Worm (Caenorhabditis elegans) whole organism, late embryonic: ENCODE data around the gene sel-13.

ENCODE experiments used
- C38D4.7 ChIP-seq: fragments of 200-800 bp; sonication (Bioruptor generic); optimal IDR thresholded peaks from 2 replicates; lab custom pipeline; 2018; ENCODE audit warnings: mild to moderate bottlenecking, missing genetic modification characterization, moderate library complexity, missing compliant biosample characterization
- F13H6.1 ChIP-seq: sonication (generic microtip); optimal IDR thresholded peaks from 2 replicates; lab custom pipeline; 2016; ENCODE audit warnings: missing genetic modification characterization, missing compliant biosample characterization
- K02D7.2 ChIP-seq: sonication (generic microtip); optimal IDR thresholded peaks from 2 replicates; lab custom pipeline; 2017; ENCODE audit warnings: mild to moderate bottlenecking, missing genetic modification characterization, missing compliant biosample characterization
- T23F11.4 ChIP-seq: fragments of 200-800 bp; sonication (Bioruptor generic); optimal IDR thresholded peaks from 2 replicates; lab custom pipeline; 2018; ENCODE audit warnings: mild to moderate bottlenecking, missing genetic modification characterization, missing compliant biosample characterization
- ahr-1 ChIP-seq: sonication (generic microtip); optimal IDR thresholded peaks from 2 replicates; lab custom pipeline; 2016; ENCODE audit warnings: missing genetic modification characterization, missing compliant biosample characterization
- ama-1 ChIP-seq: fragments of 150-350 bp; optimal IDR thresholded peaks from 2 replicates; lab custom pipeline; 2014
- ceh-14 ChIP-seq: sonication (generic microtip); optimal IDR thresholded peaks from 2 replicates; lab custom pipeline; 2016; ENCODE audit warnings: missing genotype, missing genetic modification characterization, missing compliant biosample characterization
- ceh-18 ChIP-seq: sonication (generic microtip); optimal IDR thresholded peaks from 2 replicates; lab custom pipeline; 2016; ENCODE audit warnings: missing genetic modification characterization, missing compliant biosample characterization
- ceh-2 ChIP-seq: sonication (generic microtip); optimal IDR thresholded peaks from 2 replicates; lab custom pipeline; 2016; ENCODE audit warnings: missing genotype, missing genetic modification characterization, missing compliant biosample characterization
- ceh-22 ChIP-seq: sonication (generic microtip); optimal IDR thresholded peaks from 2 replicates; lab custom pipeline; 2017; ENCODE audit warnings: missing biosample characterization, missing genetic modification characterization
- ceh-30 ChIP-seq: fragments of 150-350 bp; optimal IDR thresholded peaks from 2 replicates; lab custom pipeline; 2014; ENCODE audit warnings: missing biosample characterization, missing genetic modification characterization
- ceh-31 ChIP-seq: sonication (generic microtip); optimal IDR thresholded peaks from 2 replicates; lab custom pipeline; 2016; ENCODE audit warnings: missing genetic modification characterization, missing compliant biosample characterization
- ceh-34 ChIP-seq: sonication (generic microtip); optimal IDR thresholded peaks from 2 replicates; lab custom pipeline; 2016; ENCODE audit warnings: mild to moderate bottlenecking, missing genetic modification characterization, missing compliant biosample characterization
- ceh-45 ChIP-seq: fragments of 200-800 bp; sonication (Bioruptor generic); IDR thresholded peaks from 2 replicates; pipeline ENCODE4 v1.3.6; 2022; ENCODE audit warnings: missing genetic modification reagents, missing genetic modification characterization, missing compliant biosample characterization
- ceh-6 ChIP-seq: fragments of 200-800 bp; sonication (Bioruptor generic); optimal IDR thresholded peaks from 2 replicates; lab custom pipeline; 2018; ENCODE audit warnings: mild to moderate bottlenecking, missing genetic modification characterization, missing compliant biosample characterization
- ceh-9 ChIP-seq: sonication (generic microtip); optimal IDR thresholded peaks from 2 replicates; lab custom pipeline; 2016; ENCODE audit warnings: mild to moderate bottlenecking, missing genetic modification characterization, inconsistent platforms, missing compliant biosample characterization
- che-1 ChIP-seq: sonication (generic microtip); optimal IDR thresholded peaks from 2 replicates; lab custom pipeline; 2016; ENCODE audit warnings: mild to moderate bottlenecking, missing genetic modification characterization, missing compliant biosample characterization
- dmd-4 ChIP-seq: sonication (generic microtip); optimal IDR thresholded peaks from 2 replicates; lab custom pipeline; 2016; ENCODE audit warnings: borderline replicate concordance, missing genetic modification characterization, missing compliant biosample characterization
- elt-2 ChIP-seq: sonication (generic microtip); optimal IDR thresholded peaks from 2 replicates; lab custom pipeline; 2016; ENCODE audit warnings: missing genetic modification reagents, missing genetic modification characterization, missing compliant biosample characterization
- elt-4 ChIP-seq: sonication (generic microtip); optimal IDR thresholded peaks from 2 replicates; lab custom pipeline; 2016; ENCODE audit warnings: missing genetic modification characterization, missing compliant biosample characterization
- fax-1 ChIP-seq: sonication (generic microtip); optimal IDR thresholded peaks from 2 replicates; lab custom pipeline; 2016; ENCODE audit warnings: missing genotype, missing genetic modification characterization, missing compliant biosample characterization
- fkh-10 ChIP-seq: fragments of 150-350 bp; optimal IDR thresholded peaks from 2 replicates; lab custom pipeline; 2014; ENCODE audit warnings: missing biosample characterization, missing genetic modification reagents, missing genetic modification characterization
- fkh-6 ChIP-seq: sonication (generic microtip); optimal IDR thresholded peaks from 2 replicates; lab custom pipeline; 2016; ENCODE audit warnings: missing genetic modification characterization, missing compliant biosample characterization
- hlh-15 ChIP-seq: sonication (generic microtip); optimal IDR thresholded peaks from 2 replicates; lab custom pipeline; 2016; ENCODE audit warnings: missing genetic modification characterization, missing compliant biosample characterization
- hlh-30 ChIP-seq: sonication (generic microtip); optimal IDR thresholded peaks from 2 replicates; lab custom pipeline; 2017; ENCODE audit warnings: antibody characterized with exemption, missing genetic modification characterization, missing compliant biosample characterization; ENCODE audit not compliant: insufficient read depth
- hlh-6 ChIP-seq: sonication (generic microtip); optimal IDR thresholded peaks from 2 replicates; lab custom pipeline; 2016; ENCODE audit warnings: missing genotype, missing genetic modification characterization, missing compliant biosample characterization
- lim-6 ChIP-seq: sonication (generic microtip); optimal IDR thresholded peaks from 2 replicates; lab custom pipeline; 2016; ENCODE audit warnings: missing genetic modification characterization, missing compliant biosample characterization
- lin-11 ChIP-seq: fragments of 200-800 bp; sonication (Bioruptor generic); optimal IDR thresholded peaks from 2 replicates; lab custom pipeline; 2018; ENCODE audit warnings: mild to moderate bottlenecking, missing genetic modification characterization, missing compliant biosample characterization
- madf-2 ChIP-seq: sonication (generic microtip); optimal IDR thresholded peaks from 2 replicates; lab custom pipeline; 2017; ENCODE audit warnings: missing genetic modification characterization, missing compliant biosample characterization
- mec-3 ChIP-seq: sonication (generic microtip); optimal IDR thresholded peaks from 2 replicates; lab custom pipeline; 2016; ENCODE audit warnings: borderline replicate concordance, missing genetic modification characterization, missing compliant biosample characterization
- nfya-1 ChIP-seq: sonication (generic microtip); optimal IDR thresholded peaks from 2 replicates; lab custom pipeline; 2017; ENCODE audit warnings: missing genetic modification characterization, mild to moderate bottlenecking, missing compliant biosample characterization, antibody characterized with exemption, moderate library complexity
- nhr-11 ChIP-seq: fragments of 150-350 bp; optimal IDR thresholded peaks from 2 replicates; lab custom pipeline; 2014; ENCODE audit warnings: missing biosample characterization, missing genetic modification characterization
- nhr-232 ChIP-seq: sonication (generic microtip); optimal IDR thresholded peaks from 2 replicates; lab custom pipeline; 2016; ENCODE audit warnings: missing genetic modification characterization, missing compliant biosample characterization
- npax-4 ChIP-seq: sonication (generic microtip); optimal IDR thresholded peaks from 2 replicates; lab custom pipeline; 2016; ENCODE audit warnings: missing genetic modification characterization, missing compliant biosample characterization
- pag-3 ChIP-seq: sonication (generic microtip); optimal IDR thresholded peaks from 2 replicates; lab custom pipeline; 2016; ENCODE audit warnings: missing compliant biosample characterization, missing genetic modification characterization, borderline replicate concordance
- pat-9 ChIP-seq: fragments of 200-800 bp; sonication (Bioruptor generic); optimal IDR thresholded peaks from 2 replicates; lab custom pipeline; 2018; ENCODE audit warnings: mild to moderate bottlenecking, missing genetic modification characterization, moderate library complexity, missing compliant biosample characterization
- pha-2 ChIP-seq: sonication (generic microtip); optimal IDR thresholded peaks from 2 replicates; lab custom pipeline; 2017; ENCODE audit warnings: mild to moderate bottlenecking, missing genetic modification characterization, missing compliant biosample characterization
- pqm-1 ChIP-seq: sonication (generic microtip); optimal IDR thresholded peaks from 2 replicates; lab custom pipeline; 2016; ENCODE audit warnings: missing genetic modification characterization, missing compliant biosample characterization
- pros-1 ChIP-seq: fragments of 150-350 bp; optimal IDR thresholded peaks from 2 replicates; lab custom pipeline; 2014; ENCODE audit warnings: missing biosample characterization, missing genetic modification reagents, missing genetic modification characterization
- ref-2 ChIP-seq: sonication (generic microtip); optimal IDR thresholded peaks from 2 replicates; lab custom pipeline; 2016; ENCODE audit warnings: missing genetic modification characterization, missing compliant biosample characterization
- sdc-2 ChIP-seq: sonication (generic microtip); optimal IDR thresholded peaks from 2 replicates; lab custom pipeline; 2016; ENCODE audit warnings: missing genotype, missing genetic modification characterization, missing compliant biosample characterization
- sox-2 ChIP-seq: fragments of 200-800 bp; sonication (Bioruptor generic); IDR thresholded peaks from 2 replicates; pipeline ENCODE4 v1.3.6; 2022; ENCODE audit warnings: missing genetic modification reagents, missing genetic modification characterization, missing compliant biosample characterization
- sox-4 ChIP-seq: sonication (generic microtip); optimal IDR thresholded peaks from 2 replicates; lab custom pipeline; 2017; ENCODE audit warnings: mild to moderate bottlenecking, missing genetic modification characterization, inconsistent platforms, missing compliant biosample characterization
- syd-9 ChIP-seq: sonication (generic microtip); optimal IDR thresholded peaks from 2 replicates; lab custom pipeline; 2016; ENCODE audit warnings: mild to moderate bottlenecking, missing genetic modification characterization, moderate library complexity, missing compliant biosample characterization
- tbx-2 ChIP-seq: sonication (generic microtip); optimal IDR thresholded peaks from 2 replicates; lab custom pipeline; 2016; ENCODE audit warnings: missing genetic modification characterization, missing compliant biosample characterization
- tbx-7 ChIP-seq: sonication (generic microtip); optimal IDR thresholded peaks from 2 replicates; lab custom pipeline; 2016; ENCODE audit warnings: missing genotype, missing genetic modification characterization, missing compliant biosample characterization
- unc-3 ChIP-seq, 2 experiments: fragments of 200-800 bp in 1 of 2; sonication (Bioruptor generic) in 1 of 2; sonication (generic microtip) in 1 of 2; conservative IDR thresholded peaks in 1 of 2; optimal IDR thresholded peaks in 1 of 2; 2 replicates each; pipeline versions ENCODE4 v1.3.6 to Lab custom; 2016 to 2022; ENCODE audit warnings: missing compliant biosample characterization in 2 of 2, missing genetic modification characterization in 2 of 2, missing genetic modification reagents in 1 of 2
- unc-42 ChIP-seq: sonication (generic microtip); optimal IDR thresholded peaks from 2 replicates; lab custom pipeline; 2016; ENCODE audit warnings: missing genotype, missing genetic modification characterization, missing compliant biosample characterization
- unc-55 ChIP-seq: sonication (generic microtip); optimal IDR thresholded peaks from 2 replicates; lab custom pipeline; 2017; ENCODE audit warnings: missing biosample characterization, missing genetic modification reagents, missing genetic modification characterization
- unc-86 ChIP-seq: sonication (generic microtip); optimal IDR thresholded peaks from 2 replicates; lab custom pipeline; 2016; ENCODE audit warnings: missing genetic modification characterization, missing compliant biosample characterization
- zip-5 ChIP-seq: sonication (generic microtip); optimal IDR thresholded peaks from 2 replicates; lab custom pipeline; 2016; ENCODE audit warnings: missing genetic modification characterization, missing compliant biosample characterization
- ztf-16 ChIP-seq: sonication (generic microtip); optimal IDR thresholded peaks from 2 replicates; lab custom pipeline; 2017; ENCODE audit warnings: missing genetic modification characterization, missing compliant biosample characterization

sel-13 gene

DNA sequence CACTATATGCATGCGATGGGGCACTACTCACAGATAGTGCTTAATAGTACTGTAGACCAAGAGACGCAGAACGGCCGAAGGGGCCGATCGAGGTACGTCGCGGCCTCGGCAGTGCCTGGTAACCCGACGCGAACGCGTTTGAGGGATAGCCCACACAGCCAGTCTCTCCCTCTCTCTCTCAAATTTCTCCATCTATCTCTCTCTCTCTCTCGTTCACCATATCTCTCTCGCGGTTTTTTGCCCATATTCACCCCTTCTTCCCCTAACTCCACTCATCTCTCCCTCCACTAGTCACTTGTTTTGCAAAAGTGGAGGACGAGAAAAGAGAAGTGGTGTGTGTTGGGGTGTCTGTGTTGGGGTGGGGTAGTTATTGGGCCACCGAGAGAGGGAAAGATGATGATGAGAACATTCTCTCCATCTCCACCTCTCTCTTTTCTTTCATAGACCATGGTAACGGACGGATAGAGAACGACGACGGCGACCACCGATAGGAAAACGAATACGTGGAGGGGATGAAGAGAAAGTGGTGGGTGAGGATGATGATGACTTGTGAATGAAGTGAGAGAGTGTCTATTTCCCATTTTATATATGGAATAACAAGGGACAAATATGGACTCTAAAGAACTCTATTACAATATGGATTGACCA lies 33.1 kb downstream of the sel-13 start:
- TF ChIP-seq pha-2 (tag; lab: Kevin White, UChicago) (no peak), hlh-6 (tag; lab: Kevin White, UChicago) (peak; percentile 81), che-1 (peak; percentile 40), F13H6.1 (tag; lab: Kevin White, UChicago) (no peak), elt-4 (tag; lab: Kevin White, UChicago) (no peak), fkh-6 (tag; lab: Kevin White, UChicago) (no peak), sox-2 (GFP tag; lab: Robert Waterston, UW) (no peak; the same call in 1 of the 2 replicates), ceh-45 (GFP tag; lab: Robert Waterston, UW) (no peak), pag-3 (tag; lab: Kevin White, UChicago) (no peak), lim-6 (tag; lab: Kevin White, UChicago) (no peak), tbx-2 (tag; lab: Kevin White, UChicago) (peak; percentile 64), elt-2 (peak; percentile 33), dmd-4 (tag; lab: Kevin White, UChicago) (peak; percentile 43), nhr-232 (no peak), fkh-10 (GFP tag; lab: Kevin White, UChicago) (no peak), ceh-22 (no peak), ceh-31 (peak; percentile 70), fax-1 (tag; lab: Kevin White, UChicago) (no peak), ztf-16 (tag; lab: Kevin White, UChicago) (no peak), nhr-11 (tag; lab: Kevin White, UChicago) (no peak), C38D4.7 (no peak), hlh-15 (tag; lab: Kevin White, UChicago) (no peak), ceh-6 (GFP tag; lab: Kevin White, UChicago) (peak; percentile 49), pros-1 (peak; percentile 68), lin-11 (tag; lab: Kevin White, UChicago) (no peak), mec-3 (tag; lab: Kevin White, UChicago) (no peak), ceh-30 (tag; lab: Kevin White, UChicago) (peak; percentile 38), ceh-34 (peak; percentile 92), unc-3 (GFP tag; conservative IDR thresholded peaks at IDR 0.05; lab: Robert Waterston, UW) (no peak), unc-3 (tag; optimal IDR thresholded peaks at IDR 0.05; lab: Kevin White, UChicago) (no peak), syd-9 (peak; percentile 34), hlh-30 (tag; lab: Kevin White, UChicago) (peak; percentile 60), unc-42 (tag; lab: Kevin White, UChicago) (peak; percentile 20), T23F11.4 (GFP tag; lab: Kevin White, UChicago) (peak; percentile 99), unc-55 (GFP tag; lab: Kevin White, UChicago) (peak; percentile 48), sox-4 (tag; lab: Kevin White, UChicago) (no peak), nfya-1 (tag; lab: Kevin White, UChicago) (peak; percentile 79), npax-4 (no peak), ama-1 (lab: Kevin White, UChicago) (no peak), ceh-9 (tag; lab: Kevin White, UChicago) (no peak), unc-86 (tag; lab: Kevin White, UChicago) (no peak), madf-2 (tag; lab: Kevin White, UChicago) (no peak), tbx-7 (tag; lab: Kevin White, UChicago) (no peak), ceh-2 (tag; lab: Kevin White, UChicago) (peak; percentile 41), ref-2 (tag; lab: Kevin White, UChicago) (peak; percentile 63), pat-9 (no peak), K02D7.2 (tag; lab: Kevin White, UChicago) (no peak), sdc-2 (tag; lab: Kevin White, UChicago) (peak; percentile 48), pqm-1 (tag; lab: Kevin White, UChicago) (no peak), ahr-1 (no peak), ceh-14 (tag; lab: Kevin White, UChicago) (no peak), zip-5 (no peak), ceh-18 (tag; lab: Kevin White, UChicago) (no peak)
